Worm (Caenorhabditis elegans) whole organism, early embryonic: ENCODE data around the gene sap-49.

Source experiments
- B0310.2 ChIP-seq: sonication (generic microtip); optimal IDR thresholded peaks from 2 replicates; lab custom pipeline; 2016; ENCODE audit warnings: mild to moderate bottlenecking, missing genetic modification characterization, missing compliant biosample characterization
- F13C5.2 ChIP-seq: sonication (generic microtip); optimal IDR thresholded peaks from 2 replicates; lab custom pipeline; 2017; ENCODE audit warnings: mild to moderate bottlenecking, missing genetic modification characterization, inconsistent platforms, missing compliant biosample characterization
- aly-1 ChIP-seq: sonication (generic microtip); optimal IDR thresholded peaks from 2 replicates; lab custom pipeline; 2016; ENCODE audit warnings: missing genetic modification characterization, missing compliant biosample characterization
- ama-1 ChIP-seq: fragments of 150-350 bp; optimal IDR thresholded peaks from 2 replicates; lab custom pipeline; 2014
- ceh-13 ChIP-seq: fragments of 200-800 bp; sonication (Bioruptor generic); optimal IDR thresholded peaks from 2 replicates; lab custom pipeline; 2018; ENCODE audit warnings: mild to moderate bottlenecking, missing genetic modification characterization, missing compliant biosample characterization
- ceh-36 ChIP-seq: sonication (generic microtip); optimal IDR thresholded peaks from 2 replicates; lab custom pipeline; 2016; ENCODE audit warnings: missing genetic modification characterization, inconsistent platforms, missing compliant biosample characterization
- ets-7 ChIP-seq: sonication (generic microtip); optimal IDR thresholded peaks from 2 replicates; lab custom pipeline; 2016; ENCODE audit warnings: missing genotype, missing genetic modification characterization, missing compliant biosample characterization
- flt-1 ChIP-seq: fragments of 200-800 bp; sonication (Bioruptor generic); IDR thresholded peaks from 2 replicates; pipeline ENCODE4 v1.3.6; 2022; ENCODE audit warnings: missing genetic modification characterization, missing compliant biosample characterization
- hmbx-1 ChIP-seq: sonication (generic microtip); optimal IDR thresholded peaks from 2 replicates; lab custom pipeline; 2016; ENCODE audit warnings: mild to moderate bottlenecking, missing genetic modification characterization, missing compliant biosample characterization
- hmg-4 ChIP-seq: fragments of 200-800 bp; sonication (Bioruptor generic); optimal IDR thresholded peaks from 2 replicates; lab custom pipeline; 2018; ENCODE audit warnings: mild to moderate bottlenecking, missing genetic modification characterization, missing compliant biosample characterization
- hnd-1 ChIP-seq: sonication (generic microtip); optimal IDR thresholded peaks from 2 replicates; lab custom pipeline; 2016; ENCODE audit warnings: missing genetic modification characterization, missing compliant biosample characterization
- pes-1 ChIP-seq: fragments of 200-800 bp; sonication (Bioruptor generic); IDR thresholded peaks from 2 replicates; pipeline ENCODE4 v1.3.6; 2022; ENCODE audit warnings: missing genetic modification reagents, missing genetic modification characterization, missing compliant biosample characterization
- scrt-1 ChIP-seq: fragments of 200-800 bp; sonication (Bioruptor generic); IDR thresholded peaks from 2 replicates; pipeline ENCODE4 v1.3.6; 2022; ENCODE audit warnings: missing genetic modification characterization, missing compliant biosample characterization
- sea-1 ChIP-seq: fragments of 200-800 bp; sonication (Bioruptor generic); conservative IDR thresholded peaks from 2 replicates; pipeline ENCODE4 v1.3.6; 2022; ENCODE audit warnings: missing genetic modification characterization, missing compliant biosample characterization
- tbx-11 ChIP-seq: fragments of 200-800 bp; sonication (Bioruptor generic); IDR thresholded peaks from 2 replicates; pipeline ENCODE4 v1.3.6; 2022; ENCODE audit warnings: missing genetic modification characterization, missing compliant biosample characterization
- tbx-37 ChIP-seq: fragments of 200-800 bp; sonication (Bioruptor generic); conservative IDR thresholded peaks from 2 replicates; pipeline ENCODE4 v1.3.6; 2022; ENCODE audit warnings: missing genetic modification reagents, missing genetic modification characterization, missing compliant biosample characterization
- tra-4 ChIP-seq: sonication (generic microtip); optimal IDR thresholded peaks from 2 replicates; lab custom pipeline; 2017; ENCODE audit warnings: missing genetic modification characterization, missing compliant biosample characterization

The sap-49 gene

DNA sequence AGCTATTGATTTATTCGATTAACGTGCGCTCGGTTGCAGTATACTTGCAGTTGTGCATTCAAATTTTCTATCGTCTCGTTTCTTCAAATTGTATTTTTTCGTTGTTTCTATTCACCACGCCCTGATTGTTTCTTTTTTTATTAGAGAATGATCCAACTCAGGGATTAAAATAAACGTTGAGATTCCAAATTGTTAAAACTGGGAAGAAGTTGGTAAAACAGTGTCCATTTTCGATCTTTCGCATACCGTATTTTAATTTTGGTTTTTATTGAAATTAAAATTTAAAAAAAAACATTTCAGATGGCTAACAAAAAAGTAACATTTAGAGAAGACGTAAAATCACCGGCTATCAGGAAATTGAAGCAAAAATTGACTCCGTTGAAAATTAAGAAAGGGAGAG lies 11.7 kb upstream of the sap-49 start, which contains the start of gene apn-1:
Gene apn-1, plus strand, starts transcription at position 301 of the 400 bp plus-strand sequence.
- no peak for TF ChIP-seq sea-1 (GFP tag; lab: Robert Waterston, UW)
- TF ChIP-seq pes-1 (GFP tag; lab: Robert Waterston, UW): no peak
- TF ChIP-seq ceh-36: no peak
- no peak for TF ChIP-seq tbx-11 (GFP tag; lab: Robert Waterston, UW)
- TF ChIP-seq F13C5.2 (tag; lab: Kevin White, UChicago): no peak
- TF ChIP-seq B0310.2 (tag; lab: Kevin White, UChicago): no peak
- no peak for TF ChIP-seq scrt-1 (GFP tag; lab: Robert Waterston, UW)
- no peak for TF ChIP-seq hnd-1 (tag; lab: Kevin White, UChicago)
- no peak for TF ChIP-seq flt-1 (GFP tag; lab: Robert Waterston, UW)
- no peak for TF ChIP-seq hmg-4 (GFP tag; lab: Kevin White, UChicago)
- no peak for TF ChIP-seq tra-4 (tag; lab: Kevin White, UChicago)
- no peak for TF ChIP-seq aly-1

DNA sequence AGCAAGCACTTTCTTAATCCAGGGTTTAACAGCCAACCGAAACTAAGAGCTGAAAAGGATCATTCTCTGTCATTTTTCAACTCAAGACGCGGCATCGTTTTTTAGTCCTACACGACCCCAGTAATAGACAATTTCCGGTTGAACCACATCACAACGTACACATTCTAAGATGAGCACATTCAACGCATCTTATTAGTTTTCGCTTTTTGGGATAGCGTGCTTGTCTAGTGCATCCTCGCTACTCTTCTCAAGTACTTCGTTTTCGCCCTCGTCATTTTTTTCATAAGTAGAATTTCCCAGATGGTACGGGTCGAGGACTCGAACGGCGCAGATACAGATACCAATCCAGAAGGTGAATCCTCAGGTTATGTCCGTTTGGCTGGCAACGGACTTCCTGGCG lies 6.7 kb upstream of the sap-49 start, which contains the start of gene T05H10.1:
Gene T05H10.1, plus strand, starts transcription at position 301 of the 400 bp plus-strand sequence.
- TF ChIP-seq flt-1 (GFP tag; lab: Robert Waterston, UW): no peak
- no peak for TF ChIP-seq hnd-1 (tag; lab: Kevin White, UChicago)
- no peak for TF ChIP-seq hmg-4 (GFP tag; lab: Kevin White, UChicago)
- no peak for TF ChIP-seq ceh-36
- no peak for TF ChIP-seq aly-1
- TF ChIP-seq tbx-11 (GFP tag; lab: Robert Waterston, UW): no peak
- no peak for TF ChIP-seq ama-1
- no peak for TF ChIP-seq ets-7 (tag; lab: Kevin White, UChicago)
- no peak for TF ChIP-seq sea-1 (GFP tag; lab: Robert Waterston, UW)
- TF ChIP-seq F13C5.2 (tag; lab: Kevin White, UChicago): no peak
- TF ChIP-seq pes-1 (GFP tag; lab: Robert Waterston, UW): no peak
- no peak for TF ChIP-seq tbx-37
- no peak for TF ChIP-seq B0310.2 (tag; lab: Kevin White, UChicago)
- no peak for TF ChIP-seq scrt-1 (GFP tag; lab: Robert Waterston, UW)
- no peak for TF ChIP-seq ceh-13
- TF ChIP-seq tra-4 (tag; lab: Kevin White, UChicago): no peak

DNA sequence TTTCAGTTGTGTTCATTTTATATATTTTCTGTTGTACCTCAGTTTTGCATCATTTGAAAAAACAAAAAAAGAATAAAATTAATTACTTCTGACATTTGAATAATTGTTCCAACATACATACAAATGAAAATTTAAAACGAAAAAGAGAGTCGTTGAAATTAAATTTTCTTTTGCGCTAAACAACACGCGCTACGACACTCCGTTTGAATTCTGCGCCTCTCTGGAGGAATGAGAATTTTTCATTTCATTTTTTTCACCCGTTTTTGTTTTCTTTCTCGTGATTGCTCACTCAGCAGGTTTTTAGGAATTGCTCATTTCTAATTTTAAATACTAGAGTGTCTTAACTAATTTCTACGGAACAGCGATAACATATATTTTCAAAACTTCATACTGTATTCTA lies 6.1 kb upstream of the sap-49 start:
- no peak for TF ChIP-seq tbx-37
- no peak for TF ChIP-seq ceh-13
- TF ChIP-seq ets-7 (tag; lab: Kevin White, UChicago): no peak
- TF ChIP-seq F13C5.2 (tag; lab: Kevin White, UChicago): no peak
- no peak for TF ChIP-seq flt-1 (GFP tag; lab: Robert Waterston, UW)
- no peak for TF ChIP-seq ceh-36
- TF ChIP-seq tra-4 (tag; lab: Kevin White, UChicago): no peak
- TF ChIP-seq sea-1 (GFP tag; lab: Robert Waterston, UW): no peak
- no peak for TF ChIP-seq hmg-4 (GFP tag; lab: Kevin White, UChicago)
- TF ChIP-seq aly-1: no peak
- TF ChIP-seq hmbx-1 (tag; lab: Kevin White, UChicago): no peak
- TF ChIP-seq hnd-1 (tag; lab: Kevin White, UChicago): no peak
- no peak for TF ChIP-seq ama-1
- TF ChIP-seq scrt-1 (GFP tag; lab: Robert Waterston, UW): no peak
- TF ChIP-seq B0310.2 (tag; lab: Kevin White, UChicago): no peak
- no peak for TF ChIP-seq pes-1 (GFP tag; lab: Robert Waterston, UW)
- no peak for TF ChIP-seq tbx-11 (GFP tag; lab: Robert Waterston, UW)

DNA sequence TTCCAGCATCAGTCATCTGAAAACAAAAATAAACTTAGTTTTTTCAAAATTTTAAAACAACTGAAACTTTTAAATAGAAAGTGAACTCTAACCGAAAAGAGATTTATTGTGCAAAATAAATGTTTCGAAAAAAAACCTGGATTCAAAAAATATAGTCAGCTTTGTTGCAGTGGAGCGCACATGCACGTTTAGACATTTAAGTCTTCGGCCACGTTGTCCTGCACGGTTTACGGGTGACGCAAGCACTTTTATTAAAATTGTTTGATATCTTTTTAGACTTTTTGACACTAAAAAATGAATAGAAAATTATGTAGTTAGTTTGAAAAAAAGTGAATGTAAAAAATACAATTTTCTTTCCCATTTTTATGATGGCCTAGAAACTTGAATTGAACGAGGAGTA lies 3.8 kb upstream of the sap-49 start, which contains the start of the genes ubh-4 and algn-6:
Gene ubh-4, minus strand, starts transcription at position 182 of the 400 bp plus-strand sequence.
Gene algn-6, plus strand, starts transcription at position 387 of the 400 bp plus-strand sequence.
- no peak for TF ChIP-seq hmg-4 (GFP tag; lab: Kevin White, UChicago)
- TF ChIP-seq tbx-37: 0 out of 2 replicates have a peak, but pooled peaks have one; percentile 7
- no peak for TF ChIP-seq sea-1 (GFP tag; lab: Robert Waterston, UW)

DNA sequence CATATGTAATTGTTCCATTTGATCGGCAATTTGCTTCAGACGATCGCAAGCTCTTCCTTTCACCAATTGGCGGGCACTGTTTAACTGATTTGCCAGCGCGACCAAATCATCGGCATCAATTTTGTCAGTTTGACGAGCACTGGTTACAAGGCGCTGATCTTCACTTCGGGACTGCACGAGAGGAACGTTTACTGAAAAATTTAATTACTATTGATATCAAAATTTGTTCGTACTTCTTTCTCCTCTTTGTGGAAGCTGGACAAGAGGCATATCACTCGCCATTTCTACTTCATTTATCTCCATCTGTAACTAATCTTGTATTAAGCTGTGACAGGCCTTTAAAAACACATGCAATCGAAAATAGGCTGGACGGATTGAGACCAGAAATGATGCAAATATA lies 2.3 kb upstream of the sap-49 start, which contains the start of gene C08B11.9:
Gene C08B11.9, minus strand, starts transcription at position 307 of the 400 bp plus-strand sequence.
- TF ChIP-seq pes-1 (GFP tag; lab: Robert Waterston, UW) (no peak), tra-4 (tag; lab: Kevin White, UChicago) (no peak), F13C5.2 (tag; lab: Kevin White, UChicago) (no peak), hnd-1 (tag; lab: Kevin White, UChicago) (no peak), ceh-36 (no peak), flt-1 (GFP tag; lab: Robert Waterston, UW) (no peak), tbx-37 (no peak), tbx-11 (GFP tag; lab: Robert Waterston, UW) (no peak), hmg-4 (GFP tag; lab: Kevin White, UChicago) (no peak), scrt-1 (GFP tag; lab: Robert Waterston, UW) (no peak), hmbx-1 (tag; lab: Kevin White, UChicago) (no peak), aly-1 (no peak), sea-1 (GFP tag; lab: Robert Waterston, UW) (no peak), ets-7 (tag; lab: Kevin White, UChicago) (no peak), ceh-13 (no peak), B0310.2 (tag; lab: Kevin White, UChicago) (no peak), ama-1 (no peak)

DNA sequence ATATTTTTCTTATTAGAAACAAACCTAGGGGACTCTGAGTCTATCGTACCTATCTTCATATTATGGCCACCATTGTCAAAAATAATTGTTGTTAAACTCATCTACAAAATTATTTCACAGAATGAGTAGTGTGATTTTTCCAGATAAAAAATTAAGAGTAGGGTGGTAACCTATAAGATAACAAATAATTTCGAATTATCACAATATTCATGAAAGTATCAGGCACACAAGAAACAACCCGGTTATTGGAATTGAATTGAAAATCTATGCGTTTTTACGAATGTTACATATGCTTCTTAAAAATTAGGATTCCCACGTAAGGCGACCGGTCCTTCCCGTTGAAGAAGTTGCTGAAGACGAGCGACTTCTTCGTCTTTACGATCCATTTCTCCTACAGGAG lies 1.7 kb upstream of the sap-49 start, which contains the start of gene arp-6:
Gene arp-6, minus strand, starts transcription at position 101 of the 400 bp plus-strand sequence.
- TF ChIP-seq ama-1 (no peak), hmbx-1 (tag; lab: Kevin White, UChicago) (no peak), pes-1 (GFP tag; lab: Robert Waterston, UW) (no peak), tra-4 (tag; lab: Kevin White, UChicago) (no peak), sea-1 (GFP tag; lab: Robert Waterston, UW) (no peak)

DNA sequence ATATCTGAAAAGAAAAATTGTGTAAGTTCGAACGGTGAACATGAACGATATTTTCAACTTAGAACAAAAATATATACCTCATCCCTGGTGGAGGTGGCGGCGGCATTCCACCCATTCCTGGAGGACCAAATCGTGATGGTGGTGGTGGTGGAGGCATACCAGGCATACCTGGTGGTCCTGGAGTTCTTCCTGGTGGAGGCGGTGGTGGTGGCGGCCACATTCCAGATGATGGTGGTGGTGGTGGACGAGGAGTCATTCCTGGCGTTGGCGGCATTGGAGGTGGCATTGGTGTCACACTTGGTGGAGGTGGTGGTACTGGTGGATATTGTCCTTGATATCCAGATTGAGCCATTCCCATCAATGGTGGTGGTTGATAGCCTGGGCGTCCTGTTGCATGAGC lies 950 bp downstream of the sap-49 start:
- TF ChIP-seq flt-1 (GFP tag; lab: Robert Waterston, UW) (no peak), ets-7 (tag; lab: Kevin White, UChicago) (no peak), hnd-1 (tag; lab: Kevin White, UChicago) (no peak), aly-1 (no peak), ceh-36 (no peak), hmbx-1 (tag; lab: Kevin White, UChicago) (no peak), tra-4 (tag; lab: Kevin White, UChicago) (no peak), B0310.2 (tag; lab: Kevin White, UChicago) (no peak), F13C5.2 (tag; lab: Kevin White, UChicago) (no peak), pes-1 (GFP tag; lab: Robert Waterston, UW) (no peak), scrt-1 (GFP tag; lab: Robert Waterston, UW) (no peak), ama-1 (no peak), tbx-37 (no peak), tbx-11 (GFP tag; lab: Robert Waterston, UW) (no peak), sea-1 (GFP tag; lab: Robert Waterston, UW) (no peak), hmg-4 (GFP tag; lab: Kevin White, UChicago) (no peak), ceh-13 (no peak)
